Worm (Caenorhabditis elegans) whole organism, L4 larva: Measurements from ENCODE around the gene W04D2.4.

ENCODE experiments used
- F10B5.3 ChIP-seq: sonication (generic microtip); optimal IDR thresholded peaks from 2 replicates; lab custom pipeline; 2016; ENCODE audit warnings: mild to moderate bottlenecking, missing genetic modification characterization, missing compliant biosample characterization
- R02D3.7 ChIP-seq: fragments of 150-350 bp; sonication (generic microtip); optimal IDR thresholded peaks from 3 replicates; lab custom pipeline; 2014; ENCODE audit warnings: missing biosample characterization, missing genetic modification characterization
- Y48G9A.11 ChIP-seq: fragments of 200-800 bp; sonication (Bioruptor generic); IDR thresholded peaks from 2 replicates; pipeline ENCODE4 v1.3.6; 2022; ENCODE audit warnings: missing genetic modification reagents, missing genetic modification characterization, missing compliant biosample characterization
- ceh-32 ChIP-seq: sonication (generic microtip); optimal IDR thresholded peaks from 2 replicates; lab custom pipeline; 2016; ENCODE audit warnings: mild to moderate bottlenecking, missing genetic modification characterization, missing compliant biosample characterization; ENCODE audit not compliant: poor library complexity
- ces-1 ChIP-seq: fragments of 150-350 bp; sonication (generic microtip); optimal IDR thresholded peaks from 4 replicates; lab custom pipeline; 2014; ENCODE audit warnings: missing biosample characterization, missing genetic modification reagents, missing genetic modification characterization
- cey-2 ChIP-seq: sonication (generic microtip); optimal IDR thresholded peaks from 3 replicates; lab custom pipeline; 2017; ENCODE audit warnings: missing genetic modification characterization, mild to moderate bottlenecking, missing compliant biosample characterization, antibody characterized with exemption, borderline replicate concordance; ENCODE audit not compliant: insufficient read depth
- daf-16 ChIP-seq, 3 experiments: sonication (generic microtip); optimal IDR thresholded peaks; 2 replicates each; lab custom pipeline; 2016 to 2017; ENCODE audit warnings: missing genetic modification characterization in 3 of 3, missing genetic modification reagents in 3 of 3, mild to moderate bottlenecking in 2 of 3, missing compliant biosample characterization in 2 of 3, missing biosample characterization in 1 of 3, moderate library complexity in 1 of 3
- dmd-8 ChIP-seq: fragments of 200-800 bp; sonication (Bioruptor generic); IDR thresholded peaks from 2 replicates; pipeline ENCODE4 v1.3.6; 2022; ENCODE audit warnings: missing genetic modification characterization, missing compliant biosample characterization
- dve-1 ChIP-seq: sonication (generic microtip); optimal IDR thresholded peaks from 2 replicates; lab custom pipeline; 2017; ENCODE audit warnings: antibody characterized with exemption, mild to moderate bottlenecking, missing genetic modification characterization, missing compliant biosample characterization; ENCODE audit not compliant: insufficient read depth
- gei-8 ChIP-seq: fragments of 200-800 bp; sonication (Bioruptor generic); optimal IDR thresholded peaks from 2 replicates; lab custom pipeline; 2018; ENCODE audit warnings: mild to moderate bottlenecking, missing genetic modification characterization, missing compliant biosample characterization
- hif-1 ChIP-seq, 2 experiments: sonication (generic microtip); optimal IDR thresholded peaks; 2 replicates each; lab custom pipeline; 2016 to 2017; ENCODE audit warnings: missing compliant biosample characterization in 2 of 2, missing genetic modification characterization in 2 of 2, missing genetic modification reagents in 2 of 2, missing genotype in 2 of 2, mild to moderate bottlenecking in 1 of 2
- hlh-11 ChIP-seq: fragments of 200-800 bp; sonication (Bioruptor generic); optimal IDR thresholded peaks from 2 replicates; lab custom pipeline; 2018; ENCODE audit warnings: mild to moderate bottlenecking, missing genetic modification characterization, missing compliant biosample characterization
- hlh-30 ChIP-seq: sonication (generic microtip); optimal IDR thresholded peaks from 2 replicates; lab custom pipeline; 2017; ENCODE audit warnings: antibody characterized with exemption, mild to moderate bottlenecking, missing genetic modification characterization, missing compliant biosample characterization; ENCODE audit not compliant: insufficient read depth
- hmg-1.1 ChIP-seq: fragments of 200-800 bp; sonication (Bioruptor generic); IDR thresholded peaks from 2 replicates; pipeline ENCODE4 v1.3.6; 2022; ENCODE audit warnings: missing genetic modification reagents, missing genetic modification characterization, missing compliant biosample characterization
- jun-1 ChIP-seq: fragments of 150-350 bp; optimal IDR thresholded peaks from 2 replicates; lab custom pipeline; 2014; ENCODE audit warnings: missing biosample characterization, missing genetic modification reagents, missing genetic modification characterization
- lim-7 ChIP-seq: fragments of 200-800 bp; sonication (Bioruptor generic); IDR thresholded peaks from 2 replicates; pipeline ENCODE4 v1.3.6; 2022; ENCODE audit warnings: missing genetic modification characterization, missing compliant biosample characterization
- lin-13 ChIP-seq: fragments of 150-350 bp; optimal IDR thresholded peaks from 2 replicates; lab custom pipeline; 2014; ENCODE audit warnings: missing biosample characterization, missing genetic modification reagents, missing genetic modification characterization
- lin-39 ChIP-seq: fragments of 150-350 bp; optimal IDR thresholded peaks from 2 replicates; lab custom pipeline; 2014; ENCODE audit warnings: missing biosample characterization, missing genetic modification reagents, missing genetic modification characterization
- madf-5 ChIP-seq, 2 experiments: fragments of 200-800 bp; sonication (Bioruptor generic); IDR thresholded peaks; 2 replicates each; pipeline ENCODE4 v1.3.6; 2022; ENCODE audit warnings: missing compliant biosample characterization in 2 of 2, missing genetic modification characterization in 2 of 2
- madf-9 ChIP-seq: fragments of 200-800 bp; sonication (Bioruptor generic); conservative IDR thresholded peaks from 2 replicates; pipeline ENCODE4 v1.3.6; 2022; ENCODE audit warnings: missing genetic modification reagents, missing genetic modification characterization, missing compliant biosample characterization
- mdt-29 ChIP-seq: fragments of 200-800 bp; sonication (Bioruptor generic); IDR thresholded peaks from 2 replicates; pipeline ENCODE4 v1.3.6; 2022; ENCODE audit warnings: missing genetic modification reagents, missing genetic modification characterization, missing compliant biosample characterization
- nhr-102 ChIP-seq: sonication (generic microtip); optimal IDR thresholded peaks from 2 replicates; lab custom pipeline; 2016; ENCODE audit warnings: mild to moderate bottlenecking, missing genetic modification characterization, moderate library complexity, missing compliant biosample characterization
- nhr-11 ChIP-seq: fragments of 150-350 bp; optimal IDR thresholded peaks from 2 replicates; lab custom pipeline; 2014; ENCODE audit warnings: missing biosample characterization, missing genetic modification characterization
- nhr-237 ChIP-seq: sonication (generic microtip); optimal IDR thresholded peaks from 2 replicates; lab custom pipeline; 2017; ENCODE audit warnings: missing biosample characterization, missing genetic modification characterization
- nhr-25 ChIP-seq: sonication (generic microtip); optimal IDR thresholded peaks from 2 replicates; lab custom pipeline; 2017; ENCODE audit warnings: missing genetic modification characterization, mild to moderate bottlenecking, missing compliant biosample characterization, antibody characterized with exemption, moderate library complexity, borderline replicate concordance; ENCODE audit not compliant: insufficient read depth
- nhr-6 ChIP-seq: fragments of 150-350 bp; optimal IDR thresholded peaks from 2 replicates; lab custom pipeline; 2014; ENCODE audit warnings: missing biosample characterization, missing genetic modification characterization
- nhr-76 ChIP-seq: fragments of 150-350 bp; optimal IDR thresholded peaks from 2 replicates; lab custom pipeline; 2014; ENCODE audit warnings: missing biosample characterization, missing genetic modification characterization
- pha-4 ChIP-seq, 2 experiments: fragments of 150-350 bp in 1 of 2; fragments of 200-800 bp in 1 of 2; sonication (Bioruptor generic) in 1 of 2; IDR thresholded peaks in 1 of 2; optimal IDR thresholded peaks in 1 of 2; 2 replicates each; pipeline versions ENCODE4 v1.3.6 to Lab custom; 2014 to 2022; ENCODE audit warnings: missing genetic modification characterization in 2 of 2, missing genetic modification reagents in 2 of 2, missing biosample characterization in 1 of 2, missing compliant biosample characterization in 1 of 2
- php-3 ChIP-seq: fragments of 200-800 bp; sonication (Bioruptor generic); IDR thresholded peaks from 2 replicates; pipeline ENCODE4 v1.3.6; 2022; ENCODE audit warnings: missing genetic modification reagents, missing genetic modification characterization, missing compliant biosample characterization
- rbr-2 ChIP-seq: sonication (generic microtip); optimal IDR thresholded peaks from 2 replicates; lab custom pipeline; 2016; ENCODE audit warnings: missing genotype, missing genetic modification characterization, missing compliant biosample characterization
- sdz-12 ChIP-seq: fragments of 200-800 bp; sonication (Bioruptor generic); optimal IDR thresholded peaks from 2 replicates; lab custom pipeline; 2018; ENCODE audit warnings: mild to moderate bottlenecking, missing genetic modification characterization, missing compliant biosample characterization
- set-16 ChIP-seq: fragments of 200-800 bp; sonication (Bioruptor generic); IDR thresholded peaks from 2 replicates; pipeline ENCODE4 v1.3.6; 2022; ENCODE audit warnings: missing genetic modification reagents, missing genetic modification characterization, missing compliant biosample characterization
- spr-1 ChIP-seq: sonication (generic microtip); optimal IDR thresholded peaks from 2 replicates; lab custom pipeline; 2016; ENCODE audit warnings: mild to moderate bottlenecking, missing genetic modification characterization, missing compliant biosample characterization
- unc-62 ChIP-seq, 3 experiments: fragments of 150-350 bp in 1 of 3; sonication (generic microtip); optimal IDR thresholded peaks in 2 of 3; peaks in 1 of 3; 1 replicate in 1 of 3; 2 replicates in 2 of 3; lab custom pipeline; 2014 to 2017; ENCODE audit warnings: missing biosample characterization in 3 of 3, missing genetic modification characterization in 3 of 3, missing genetic modification reagents in 3 of 3, missing genotype in 1 of 3
- zfp-2 ChIP-seq: sonication (generic microtip); optimal IDR thresholded peaks from 2 replicates; lab custom pipeline; 2016; ENCODE audit warnings: mild to moderate bottlenecking, missing genetic modification characterization, missing compliant biosample characterization
- zfp-3 ChIP-seq: fragments of 200-800 bp; sonication (Bioruptor generic); conservative IDR thresholded peaks from 2 replicates; pipeline ENCODE4 v1.3.6; 2022; ENCODE audit warnings: missing genetic modification reagents, missing genetic modification characterization, missing compliant biosample characterization
- zip-2 ChIP-seq: fragments of 150-350 bp; optimal IDR thresholded peaks from 2 replicates; lab custom pipeline; 2014; ENCODE audit warnings: missing biosample characterization, missing genetic modification characterization
- ztf-11 ChIP-seq: fragments of 150-350 bp; optimal IDR thresholded peaks from 2 replicates; lab custom pipeline; 2014; ENCODE audit warnings: missing biosample characterization, missing genetic modification characterization

The W04D2.4 gene

DNA sequence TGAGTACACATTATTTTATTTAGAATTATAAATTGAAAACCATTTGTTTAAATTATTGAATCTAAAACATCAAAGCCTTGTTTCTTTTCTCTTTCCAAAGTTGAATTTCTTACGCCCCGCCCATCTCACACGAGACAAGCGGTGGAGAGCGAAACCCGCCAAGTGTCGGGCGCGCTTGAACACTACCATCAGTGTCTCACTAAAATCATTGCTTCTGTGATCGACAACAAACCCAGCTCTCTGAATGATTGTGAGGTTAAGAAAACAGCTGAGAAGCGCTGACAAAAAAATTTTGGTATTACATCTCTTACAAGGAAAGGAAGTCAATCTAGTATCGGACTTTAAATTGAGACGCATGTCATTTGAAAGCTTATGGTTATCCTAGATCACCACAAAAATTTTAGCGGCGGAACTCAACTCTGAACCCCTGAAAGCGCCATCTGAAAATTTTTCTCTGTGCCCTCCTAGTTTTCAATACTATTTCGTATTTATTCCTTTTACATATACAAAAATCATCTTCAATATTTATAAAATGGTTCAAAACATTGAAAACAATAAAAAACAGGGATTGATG, 6.4 kb downstream of the W04D2.4 start (continued):
- TF ChIP-seq gei-8 (GFP tag; lab: Kevin White, UChicago), result no peak
- no peak for TF ChIP-seq R02D3.7 (tag; lab: Kevin White, UChicago)
- TF ChIP-seq pha-4 (GFP tag; IDR thresholded peaks at IDR 0.05; lab: Robert Waterston, UW), result peak; percentile 60; the same call in 1 of the 2 replicates
- no peak for TF ChIP-seq pha-4 (tag; optimal IDR thresholded peaks at IDR 0.05; lab: Kevin White, UChicago)
- TF ChIP-seq, all 104 proteins: peak for 49

DNA sequence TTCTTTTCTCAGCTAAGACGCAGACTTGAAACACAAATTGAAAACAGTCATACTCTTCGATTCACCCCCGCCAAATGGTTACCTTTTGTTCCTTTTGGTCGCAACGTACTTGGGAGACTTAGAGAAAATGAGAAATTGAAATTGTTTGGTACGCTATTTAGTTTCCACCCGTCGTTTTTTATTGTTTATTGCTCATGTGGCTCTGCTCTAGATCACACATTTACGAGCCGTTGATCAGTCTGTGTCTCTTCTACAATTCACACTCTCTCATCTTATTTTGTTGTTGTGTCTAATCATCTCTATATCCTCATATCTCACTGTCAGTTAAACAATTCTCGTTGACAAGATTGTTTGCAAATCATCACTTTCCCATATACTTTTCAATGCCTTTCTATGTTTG, 9.6 kb downstream of the W04D2.4 start:
- no peak for TF ChIP-seq pha-4 (GFP tag; IDR thresholded peaks at IDR 0.05; lab: Robert Waterston, UW)
- no peak for TF ChIP-seq pha-4 (tag; optimal IDR thresholded peaks at IDR 0.05; lab: Kevin White, UChicago)
- TF ChIP-seq nhr-237 (tag; lab: Kevin White, UChicago), result no peak
- TF ChIP-seq hlh-30 (tag; lab: Kevin White, UChicago), result peak; percentile 33
- TF ChIP-seq Y48G9A.11, result no peak
- no peak for TF ChIP-seq rbr-2 (tag; lab: Kevin White, UChicago)
- no peak for TF ChIP-seq lim-7
- TF ChIP-seq set-16, result no peak
- no peak for TF ChIP-seq hif-1 (tag; optimal IDR thresholded peaks at IDR 0.05; lab: Kevin White, UChicago)
- TF ChIP-seq spr-1 (tag; lab: Kevin White, UChicago), result no peak
- no peak for TF ChIP-seq hlh-11
- TF ChIP-seq zfp-3 (GFP tag; lab: Robert Waterston, UW), result no peak
- peak; percentile 48 for TF ChIP-seq nhr-6 (tag; lab: Kevin White, UChicago)
- TF ChIP-seq daf-16 (GFP tag; optimal IDR thresholded peaks at IDR 0.05; lab: Kevin White, UChicago), result peak in 1 of 2 experiments; percentile 74
- TF ChIP-seq daf-16 (tag; optimal IDR thresholded peaks at IDR 0.05; lab: Kevin White, UChicago), result no peak
- no peak for TF ChIP-seq ces-1 (GFP tag; lab: Kevin White, UChicago)
- no peak for TF ChIP-seq unc-62 (GFP tag; optimal IDR thresholded peaks at IDR 0.05 in 1 of 2; lab: Kevin White, UChicago)
- no peak for TF ChIP-seq unc-62 (tag; optimal IDR thresholded peaks at IDR 0.05; lab: Kevin White, UChicago)
- TF ChIP-seq sdz-12 (GFP tag; lab: Kevin White, UChicago), result no peak
- TF ChIP-seq ceh-32 (tag; lab: Kevin White, UChicago), result no peak
- no peak for TF ChIP-seq zip-2 (tag; lab: Kevin White, UChicago)
- no peak for TF ChIP-seq nhr-76 (tag; lab: Kevin White, UChicago)
- no peak for TF ChIP-seq zfp-2 (tag; lab: Kevin White, UChicago)
- TF ChIP-seq F10B5.3 (tag; lab: Kevin White, UChicago), result no peak
- TF ChIP-seq nhr-11 (tag; lab: Kevin White, UChicago), result no peak
- no peak for TF ChIP-seq dve-1 (tag; lab: Kevin White, UChicago)

- TF ChIP-seq lin-13 (GFP tag; lab: Kevin White, UChicago), result no peak
- TF ChIP-seq pha-4 (GFP tag; IDR thresholded peaks at IDR 0.05; lab: Robert Waterston, UW), result no peak
- TF ChIP-seq pha-4 (tag; optimal IDR thresholded peaks at IDR 0.05; lab: Kevin White, UChicago), result peak; percentile 19
- TF ChIP-seq, all 104 proteins: peak for 1
Observed at ce11 chrV:12486934-12487333, 10.6 kb downstream of the W04D2.4 start, which contains the start of gene inx-11. TSS of gene inx-11 (plus strand) at chrV:12487234.

DNA sequence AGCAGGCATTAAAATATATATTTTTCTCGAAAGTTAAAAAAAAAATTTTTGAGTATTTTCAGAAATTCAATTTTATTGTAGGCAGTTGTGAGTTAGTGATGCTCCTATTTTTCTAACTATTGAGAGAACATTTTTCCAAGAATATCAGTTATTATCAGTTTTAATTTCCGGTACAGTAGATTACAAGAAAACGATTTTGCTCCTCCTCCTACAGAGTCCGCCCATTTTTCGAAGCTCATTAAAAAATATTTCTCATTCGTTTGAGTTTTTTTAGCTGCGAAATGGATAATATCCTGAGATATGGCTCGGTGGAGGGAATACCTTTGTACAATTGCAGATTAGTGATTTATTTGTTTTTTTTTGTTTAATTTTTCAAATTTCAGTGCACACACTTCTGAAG, 13.0 kb downstream of the W04D2.4 start, which contains the start of gene srt-39:
srt-39 (plus strand) TSS at position 301 of the 400 bp plus-strand sequence.
- TF ChIP-seq mdt-29 (0 out of 2 replicates have a peak, but pooled peaks have one; percentile 16), nhr-25 (tag; lab: Kevin White, UChicago) (no peak)
- TF ChIP-seq, all 104 proteins: peak for 1

ce11 chrV:12478990-12479389, 18.6 kb downstream of the W04D2.4 start:
- TF ChIP-seq nhr-237 (tag; lab: Kevin White, UChicago) (no peak), php-3 (GFP tag; lab: Robert Waterston, UW) (no peak), R02D3.7 (tag; lab: Kevin White, UChicago) (no peak), lin-39 (tag; lab: Kevin White, UChicago) (no peak), hmg-1.1 (GFP tag; lab: Robert Waterston, UW) (0 out of 2 replicates have a peak, but pooled peaks have one; percentile 19), hlh-30 (tag; lab: Kevin White, UChicago) (no peak), nhr-6 (tag; lab: Kevin White, UChicago) (no peak), madf-5 (GFP tag; IDR thresholded peaks at IDR 0.05; lab: Robert Waterston, UW) (no peak), ztf-11 (tag; lab: Kevin White, UChicago) (no peak), sdz-12 (GFP tag; lab: Kevin White, UChicago) (no peak), cey-2 (tag; lab: Kevin White, UChicago) (no peak), nhr-102 (tag; lab: Kevin White, UChicago) (no peak), dmd-8 (0 out of 2 replicates have a peak, but pooled peaks have one; percentile 33), jun-1 (tag; lab: Kevin White, UChicago) (no peak), madf-9 (GFP tag; lab: Robert Waterston, UW) (no peak), hlh-11 (peak; percentile 61)
